Fruit fly (Drosophila melanogaster) whole organism, prepupa: ENCODE results near the gene CCAP-R.
A peak's percentile ranks its signal among the peaks of the same experiment; 100 is the strongest.

Experiments used
- Blimp-1 ChIP-seq: fragments of 200-800 bp; sonication (Bioruptor generic); optimal IDR thresholded peaks from 3 replicates; lab custom pipeline; 2017; ENCODE audit warnings: missing biosample characterization, missing genetic modification characterization, mild to moderate bottlenecking, moderate library complexity, missing genetic modification reagents
- CG10669 ChIP-seq: fragments of 200-800 bp; sonication (Bioruptor generic); optimal IDR thresholded peaks from 3 replicates; lab custom pipeline; 2018; ENCODE audit warnings: missing biosample characterization, mild to moderate bottlenecking, missing genetic modification characterization, moderate library complexity
- CG11294 ChIP-seq: fragments of 200-800 bp; sonication (Bioruptor generic); IDR thresholded peaks from 2 replicates; pipeline ENCODE4 v1.3.6; 2022; ENCODE audit warnings: missing biosample characterization, missing genetic modification characterization
- CG11762 ChIP-seq: fragments of 200-800 bp; sonication (Bioruptor generic); optimal IDR thresholded peaks from 3 replicates; lab custom pipeline; 2016; ENCODE audit warnings: missing biosample characterization, missing genetic modification characterization; ENCODE audit not compliant: insufficient read depth
- CG1621 ChIP-seq: fragments of 200-800 bp; sonication (Bioruptor generic); optimal IDR thresholded peaks from 3 replicates; lab custom pipeline; 2018; ENCODE audit warnings: missing biosample characterization, mild to moderate bottlenecking, missing genetic modification characterization
- CG16779 ChIP-seq: fragments of 200-800 bp; sonication (Bioruptor generic); optimal IDR thresholded peaks from 3 replicates; lab custom pipeline; 2017; ENCODE audit warnings: missing biosample characterization, mild to moderate bottlenecking, missing genetic modification characterization
- CG3032 ChIP-seq: fragments of 200-800 bp; optimal IDR thresholded peaks from 2 replicates; lab custom pipeline; 2019; ENCODE audit warnings: missing biosample characterization, mild to moderate bottlenecking, missing genetic modification characterization, moderate library complexity
- CG31627 ChIP-seq: fragments of 200-800 bp; sonication (Bioruptor generic); optimal IDR thresholded peaks from 3 replicates; lab custom pipeline; 2016; ENCODE audit warnings: missing biosample characterization, missing genetic modification characterization
- CG32006 ChIP-seq: fragments of 200-800 bp; sonication (Bioruptor generic); optimal IDR thresholded peaks from 3 replicates; lab custom pipeline; 2017; ENCODE audit warnings: missing biosample characterization, mild to moderate bottlenecking, missing genetic modification characterization
- CG34406 ChIP-seq: fragments of 200-800 bp; sonication (Bioruptor generic); optimal IDR thresholded peaks from 3 replicates; lab custom pipeline; 2016; ENCODE audit warnings: missing biosample characterization, missing genetic modification characterization
- CG3919 ChIP-seq: fragments of 200-800 bp; sonication (Bioruptor generic); optimal IDR thresholded peaks from 3 replicates; lab custom pipeline; 2016; ENCODE audit warnings: missing biosample characterization, missing genetic modification characterization
- CG4318 ChIP-seq: fragments of 200-800 bp; sonication (Bioruptor generic); optimal IDR thresholded peaks from 3 replicates; lab custom pipeline; 2017; ENCODE audit warnings: missing biosample characterization, mild to moderate bottlenecking, missing genetic modification characterization
- CG6163 ChIP-seq: fragments of 200-800 bp; sonication (Bioruptor generic); IDR thresholded peaks from 3 replicates; pipeline ENCODE4 v1.3.6; 2022; ENCODE audit warnings: missing biosample characterization, missing genetic modification characterization
- CG6792 ChIP-seq: fragments of 200-800 bp; sonication (Bioruptor generic); optimal IDR thresholded peaks from 3 replicates; lab custom pipeline; 2016; ENCODE audit warnings: missing biosample characterization, missing genetic modification characterization
- CG6808 ChIP-seq: fragments of 200-800 bp; sonication (Bioruptor generic); optimal IDR thresholded peaks from 3 replicates; lab custom pipeline; 2017; ENCODE audit warnings: missing biosample characterization, missing genetic modification characterization, mild to moderate bottlenecking, moderate library complexity, missing genetic modification reagents
- CG6854 ChIP-seq: fragments of 200-800 bp; sonication (Bioruptor generic); optimal IDR thresholded peaks from 2 replicates; lab custom pipeline; 2017; ENCODE audit warnings: missing biosample characterization, mild to moderate bottlenecking, missing genetic modification characterization
- CG8119 ChIP-seq: fragments of 200-800 bp; sonication (Bioruptor generic); IDR thresholded peaks from 3 replicates; pipeline ENCODE4 v1.3.6; 2022; ENCODE audit warnings: missing biosample characterization, missing genetic modification characterization
- CG8632 ChIP-seq: fragments of 200-800 bp; sonication (Bioruptor generic); optimal IDR thresholded peaks from 3 replicates; lab custom pipeline; 2016; ENCODE audit warnings: missing biosample characterization, missing genetic modification characterization
- CG9139 ChIP-seq: fragments of 200-800 bp; sonication (Bioruptor generic); optimal IDR thresholded peaks from 3 replicates; lab custom pipeline; 2017; ENCODE audit warnings: missing biosample characterization, mild to moderate bottlenecking, missing genetic modification characterization
- Eip75B ChIP-seq: fragments of 200-800 bp; sonication (Bioruptor generic); optimal IDR thresholded peaks from 3 replicates; lab custom pipeline; 2016; ENCODE audit warnings: missing biosample characterization, missing genetic modification characterization
- Eip78C ChIP-seq: fragments of 200-800 bp; sonication (Bioruptor generic); peaks from one replicate; lab custom pipeline; 2016; ENCODE audit warnings: missing biosample characterization, missing genetic modification characterization
- Eip93F ChIP-seq: fragments of 200-800 bp; sonication (Bioruptor generic); optimal IDR thresholded peaks from 2 replicates; lab custom pipeline; 2016; ENCODE audit warnings: missing biosample characterization, mild to moderate bottlenecking, missing genetic modification characterization
- Ets21C ChIP-seq: fragments of 200-800 bp; sonication (Bioruptor generic); optimal IDR thresholded peaks from 3 replicates; lab custom pipeline; 2016; ENCODE audit warnings: missing biosample characterization, missing genetic modification characterization
- Hr38 ChIP-seq: sonication (Bioruptor generic); optimal IDR thresholded peaks from 2 replicates; lab custom pipeline; 2016; ENCODE audit warnings: missing biosample characterization, missing genetic modification characterization
- Hr39 ChIP-seq: fragments of 200-800 bp; sonication (Bioruptor generic); optimal IDR thresholded peaks from 2 replicates; lab custom pipeline; 2016; ENCODE audit warnings: missing biosample characterization, missing genetic modification characterization
- Sox15 ChIP-seq: fragments of 200-800 bp; sonication (Bioruptor generic); optimal IDR thresholded peaks from 3 replicates; lab custom pipeline; 2016; ENCODE audit warnings: missing biosample characterization, missing genetic modification characterization
- achi ChIP-seq: fragments of 200-800 bp; sonication (Bioruptor generic); optimal IDR thresholded peaks from 3 replicates; lab custom pipeline; 2016; ENCODE audit warnings: missing biosample characterization, missing genetic modification characterization
- acj6 ChIP-seq: fragments of 200-800 bp; sonication (Bioruptor generic); optimal IDR thresholded peaks from 3 replicates; lab custom pipeline; 2016; ENCODE audit warnings: missing biosample characterization, missing genetic modification characterization
- cyc ChIP-seq: fragments of 200-800 bp; sonication (Bioruptor generic); optimal IDR thresholded peaks from 3 replicates; lab custom pipeline; 2016; ENCODE audit warnings: missing biosample characterization, missing genetic modification characterization
- dac ChIP-seq: fragments of 200-800 bp; sonication (Bioruptor generic); optimal IDR thresholded peaks from 2 replicates; lab custom pipeline; 2017; ENCODE audit warnings: missing biosample characterization, mild to moderate bottlenecking, missing genetic modification characterization
- dsx ChIP-seq: fragments of 200-800 bp; optimal IDR thresholded peaks from 3 replicates; lab custom pipeline; 2019; ENCODE audit warnings: missing biosample characterization, mild to moderate bottlenecking, missing genetic modification characterization, moderate library complexity; ENCODE audit not compliant: poor library complexity, severe bottlenecking
- esn ChIP-seq: fragments of 200-800 bp; sonication (Bioruptor generic); optimal IDR thresholded peaks from 2 replicates; lab custom pipeline; 2016; ENCODE audit warnings: missing biosample characterization, mild to moderate bottlenecking, missing genetic modification characterization, moderate library complexity
- fkh ChIP-seq: fragments of 200-800 bp; sonication (Bioruptor generic); optimal IDR thresholded peaks from 3 replicates; lab custom pipeline; 2017; ENCODE audit warnings: missing biosample characterization, mild to moderate bottlenecking, missing genetic modification characterization, moderate library complexity
- lz ChIP-seq: fragments of 200-800 bp; sonication (Bioruptor generic); optimal IDR thresholded peaks from 3 replicates; lab custom pipeline; 2016; ENCODE audit warnings: missing biosample characterization, missing genetic modification characterization
- net ChIP-seq: fragments of 200-800 bp; sonication (Bioruptor generic); optimal IDR thresholded peaks from 3 replicates; lab custom pipeline; 2016; ENCODE audit warnings: missing biosample characterization, missing genetic modification characterization
- pdm3 ChIP-seq: fragments of 200-800 bp; sonication (Bioruptor generic); optimal IDR thresholded peaks from 3 replicates; lab custom pipeline; 2016; ENCODE audit warnings: missing biosample characterization, missing genetic modification characterization
- salr ChIP-seq, 2 experiments: fragments of 200-800 bp; sonication (Bioruptor generic); optimal IDR thresholded peaks; 3 replicates each; lab custom pipeline; 2016 to 2018; ENCODE audit warnings: missing biosample characterization in 2 of 2, missing genetic modification characterization in 2 of 2, mild to moderate bottlenecking in 1 of 2
- spab ChIP-seq: fragments of 200-800 bp; sonication (Bioruptor generic); optimal IDR thresholded peaks from 2 replicates; lab custom pipeline; 2017; ENCODE audit warnings: missing biosample characterization, mild to moderate bottlenecking, missing genetic modification characterization, missing genetic modification reagents
- ss ChIP-seq, 2 experiments: fragments of 200-800 bp; sonication (Bioruptor generic); optimal IDR thresholded peaks; 2 replicates in 1 of 2; 3 replicates in 1 of 2; lab custom pipeline; 2017 to 2018; ENCODE audit warnings: mild to moderate bottlenecking in 2 of 2, missing biosample characterization in 2 of 2, missing genetic modification characterization in 2 of 2, moderate library complexity in 1 of 2
- svp ChIP-seq: fragments of 200-800 bp; sonication (Bioruptor generic); peaks from one replicate; lab custom pipeline; 2016; ENCODE audit warnings: missing biosample characterization, missing genetic modification characterization
- topi ChIP-seq: fragments of 200-800 bp; sonication (Bioruptor generic); optimal IDR thresholded peaks from 3 replicates; lab custom pipeline; 2016; ENCODE audit warnings: missing biosample characterization, missing genetic modification characterization

CCAP-R gene

DNA sequence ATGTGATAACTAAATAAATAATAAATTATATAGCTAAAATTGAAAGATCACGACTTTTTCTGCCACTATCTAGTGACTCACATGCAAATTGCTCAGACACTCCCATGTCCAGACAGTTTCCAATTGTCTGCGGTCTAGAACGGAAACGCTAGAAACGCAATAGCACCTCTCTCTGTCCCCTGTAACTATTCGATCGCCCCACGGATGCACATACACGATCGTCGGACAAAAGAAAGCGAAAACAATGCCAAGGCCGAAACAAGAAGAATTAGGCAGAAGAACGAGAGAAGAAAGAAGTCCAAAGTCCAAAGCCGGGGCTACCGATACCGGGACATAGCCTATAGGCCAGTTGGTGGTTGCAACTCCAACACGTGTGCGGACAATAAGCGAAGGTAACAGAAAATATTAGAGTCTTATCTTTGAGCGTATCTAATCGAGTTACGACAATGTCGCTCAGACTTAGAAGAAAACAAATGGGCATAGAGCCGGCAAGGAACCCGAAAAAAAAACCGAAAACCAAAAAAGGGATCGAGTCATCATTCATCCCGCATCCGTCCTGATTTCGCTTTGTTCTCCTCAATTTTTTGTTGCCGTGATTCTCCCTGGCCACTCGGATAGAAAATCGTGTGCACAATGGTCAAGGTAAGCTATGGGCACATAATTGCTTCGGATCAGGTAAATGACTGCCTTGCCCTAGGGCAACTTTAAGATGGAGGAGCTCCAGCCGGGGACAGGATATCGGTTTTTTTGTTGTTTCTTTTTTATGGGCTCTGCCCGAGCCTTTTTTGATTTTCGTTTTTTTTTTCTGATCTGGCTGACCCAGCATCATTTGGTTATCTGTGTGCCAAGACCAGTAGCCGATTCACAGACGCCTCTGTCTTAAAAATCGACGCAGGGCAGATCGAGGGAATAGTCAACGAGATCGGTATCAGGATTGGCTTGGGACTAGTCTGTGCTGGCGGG lies 44.9 kb upstream of the CCAP-R start:
- TF ChIP-seq Eip78C (peak; percentile 40), fkh (GFP tag; lab: Kevin White, UChicago) (peak; percentile 15), CG6792 (GFP tag; lab: Kevin White, UChicago) (no peak), CG11294 (GFP tag; lab: Robert Waterston, UW) (no peak), CG3919 (GFP tag; lab: Kevin White, UChicago) (no peak), Blimp-1 (GFP tag; lab: Kevin White, UChicago) (peak; percentile 57), topi (GFP tag; lab: Kevin White, UChicago) (no peak), CG6163 (GFP tag; lab: Robert Waterston, UW) (0 out of 3 replicates have a peak, but pooled peaks have one; percentile 24), CG34406 (GFP tag; lab: Kevin White, UChicago) (no peak), CG9139 (peak; percentile 10), dac (GFP tag; lab: Kevin White, UChicago) (no peak), CG31627 (no peak), achi (GFP tag; lab: Kevin White, UChicago) (no peak), cyc (no peak), ss (GFP tag; optimal IDR thresholded peaks at IDR 0.05; lab: Kevin White, UChicago) (peak; percentile 61 to 79), CG6808 (peak; percentile 27), CG1621 (tag; lab: Kevin White, UChicago) (peak; percentile 22)
- TF ChIP-seq, all 60 proteins: peak for 8

DNA sequence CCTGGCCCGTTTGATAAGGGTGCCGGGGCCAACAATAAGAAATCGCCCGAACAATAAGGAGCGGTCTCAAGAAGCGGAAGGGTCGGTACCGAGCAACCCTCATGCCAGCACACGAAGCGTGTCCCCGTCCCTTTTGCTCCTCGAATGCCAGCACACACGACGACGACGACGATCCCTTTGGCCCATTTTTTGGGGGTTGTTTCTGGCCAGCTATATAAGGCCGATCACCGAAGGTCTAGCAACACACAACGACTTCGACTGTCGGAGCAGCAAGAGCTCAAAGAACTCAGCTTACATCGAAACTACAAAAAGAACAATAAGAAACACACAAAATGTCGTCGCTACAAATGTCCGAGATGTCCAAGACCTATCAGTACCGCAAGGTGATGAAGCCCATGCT lies 43.5 kb upstream of the CCAP-R start:
- no peak for TF ChIP-seq Hr39 (GFP tag; lab: Kevin White, UChicago)
- no peak for TF ChIP-seq CG32006 (GFP tag; lab: Kevin White, UChicago)
- no peak for TF ChIP-seq pdm3 (GFP tag; lab: Kevin White, UChicago)
- no peak for TF ChIP-seq net (GFP tag; lab: Kevin White, UChicago)
- no peak for TF ChIP-seq CG8119
- TF ChIP-seq dsx = no peak
- no peak for TF ChIP-seq CG11762
- no peak for TF ChIP-seq CG11294 (GFP tag; lab: Robert Waterston, UW)
- no peak for TF ChIP-seq CG1621 (tag; lab: Kevin White, UChicago)
- no peak for TF ChIP-seq spab
- TF ChIP-seq, all 60 proteins: peak for 0

DNA sequence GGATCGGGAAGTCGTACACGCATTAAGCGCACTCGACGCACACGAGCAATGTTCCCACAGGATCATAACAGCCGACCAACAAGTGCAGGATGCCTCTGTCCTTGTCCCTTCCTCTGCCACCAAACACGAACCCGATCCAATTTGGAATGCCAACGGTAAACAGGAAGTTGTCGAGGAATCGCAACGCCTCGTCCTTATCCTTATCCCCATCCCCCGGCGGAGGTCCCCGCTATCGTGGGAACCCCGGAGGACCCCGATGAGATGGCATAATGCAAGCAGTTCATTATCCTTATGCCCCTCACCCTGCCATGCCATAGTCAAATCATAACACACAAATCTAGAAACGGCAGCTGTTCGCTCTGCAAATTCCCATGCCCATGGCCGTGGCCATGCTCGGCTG lies 43.1 kb upstream of the CCAP-R start:
- TF ChIP-seq esn (GFP tag; lab: Kevin White, UChicago) (no peak), lz (GFP tag; lab: Kevin White, UChicago) (no peak), CG8119 (no peak), CG8632 (GFP tag; lab: Kevin White, UChicago) (no peak), salr (GFP tag; optimal IDR thresholded peaks at IDR 0.05; lab: Kevin White, UChicago) (no peak), Hr38 (GFP tag; lab: Kevin White, UChicago) (no peak), svp (GFP tag; lab: Kevin White, UChicago) (no peak), Eip78C (no peak), Ets21C (GFP tag; lab: Kevin White, UChicago) (no peak), CG31627 (no peak)

DNA sequence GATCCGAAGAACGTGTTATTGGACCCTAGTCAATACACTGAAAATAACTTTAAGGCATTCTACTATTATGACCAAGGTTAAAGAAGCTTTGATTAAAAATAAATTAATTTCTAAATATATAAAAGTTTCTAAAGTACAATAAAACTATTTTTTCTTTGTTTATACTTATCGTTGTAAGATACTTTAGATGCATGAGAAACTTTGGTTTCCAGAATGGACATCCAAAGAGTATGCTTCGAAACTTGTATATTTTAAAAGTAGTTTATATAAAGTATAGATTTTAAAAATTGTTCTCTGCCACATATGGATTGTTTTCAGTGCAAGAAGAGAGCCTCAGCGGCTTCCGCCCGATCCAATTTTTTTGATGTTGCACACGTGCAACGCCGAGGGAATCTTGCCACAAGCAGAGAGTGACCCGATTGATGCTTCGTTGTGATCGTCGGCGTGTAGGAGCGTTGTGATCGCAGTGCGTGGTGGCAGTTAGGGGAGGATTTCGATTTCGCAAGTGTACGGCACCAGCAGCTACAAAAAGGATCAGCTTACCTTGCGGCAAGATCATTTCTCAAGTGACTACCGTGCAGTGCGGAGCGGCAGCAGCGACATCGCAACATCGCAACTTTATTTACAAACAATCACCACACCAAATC lies 41.1 kb upstream of the CCAP-R start:
- TF ChIP-seq Sox15 (GFP tag; lab: Kevin White, UChicago) = peak; percentile 87
- TF ChIP-seq Eip75B (GFP tag; lab: Kevin White, UChicago) = peak; percentile 75
- TF ChIP-seq topi (GFP tag; lab: Kevin White, UChicago) = peak; percentile 86
- peak; percentile 75 for TF ChIP-seq cyc
- TF ChIP-seq CG6854 (GFP tag; lab: Kevin White, UChicago) = peak; percentile 72
- TF ChIP-seq acj6 = peak; percentile 95
- TF ChIP-seq CG11762 = peak; percentile 90
- peak; percentile 89 for TF ChIP-seq CG32006 (GFP tag; lab: Kevin White, UChicago)
- TF ChIP-seq CG1621 (tag; lab: Kevin White, UChicago) = peak; percentile 64
- TF ChIP-seq CG8119 = peak; percentile 91
- peak; percentile 38 for TF ChIP-seq dac (GFP tag; lab: Kevin White, UChicago)
- peak; percentile 49 for TF ChIP-seq Eip93F (GFP tag; lab: Kevin White, UChicago)
- TF ChIP-seq svp (GFP tag; lab: Kevin White, UChicago) = peak; percentile 78
- TF ChIP-seq CG10669 = peak; percentile 93
- TF ChIP-seq CG34406 (GFP tag; lab: Kevin White, UChicago) = peak; percentile 95
- peak; percentile 98 for TF ChIP-seq Eip78C
- TF ChIP-seq net (GFP tag; lab: Kevin White, UChicago) = peak; percentile 83
- peak; percentile 85 for TF ChIP-seq CG16779 (tag; lab: Kevin White, UChicago)
- TF ChIP-seq CG3032 (tag; lab: Kevin White, UChicago) = peak; percentile 98
- TF ChIP-seq esn (GFP tag; lab: Kevin White, UChicago) = peak; percentile 90
- TF ChIP-seq dsx = peak; percentile 94
- TF ChIP-seq CG4318 (GFP tag; lab: Kevin White, UChicago) = peak; percentile 75
